Fruit fly (Drosophila melanogaster): Measurements from ENCODE around the gene CG6978.
A peak's percentile ranks its signal among the peaks of the same experiment; 100 is the strongest.

Gene CG6978

DNA sequence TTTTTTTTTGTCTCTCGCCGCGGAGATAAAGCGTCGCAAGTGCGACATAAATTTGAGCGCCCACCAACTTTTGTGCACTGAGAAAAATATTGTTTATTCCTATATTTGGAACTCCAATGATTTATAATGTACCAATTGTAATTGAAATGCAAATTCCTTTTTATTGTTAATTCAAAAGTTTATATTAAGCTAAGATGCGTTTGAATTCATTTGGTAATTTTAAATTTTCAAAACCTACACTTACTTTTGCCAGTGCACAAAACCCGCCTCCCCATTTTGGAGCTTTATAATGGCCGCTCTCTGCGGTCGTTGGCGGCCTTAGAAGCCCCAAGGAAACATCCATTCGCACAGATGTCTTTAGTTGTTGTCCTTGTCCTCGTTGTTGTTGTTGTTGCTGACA is 21.6 kb upstream of the CG6978 start (continued):
- TF ChIP-seq CG8765 (GFP tag; IDR thresholded peaks at IDR 0.05), result no peak
- no peak for TF ChIP-seq CG18262 (tag; optimal IDR thresholded peaks at IDR 0.05)
- no peak for TF ChIP-seq chinmo (GFP tag; IDR thresholded peaks at IDR 0.05; ENCODE audit: partially characterized antibody)
- no peak for TF ChIP-seq Doc2 (GFP tag; IDR thresholded peaks at IDR 0.05)
- no peak for TF ChIP-seq CG11247 (GFP tag; IDR thresholded peaks at IDR 0.05)
- TF ChIP-seq Ada2b (GFP tag; IDR thresholded peaks at IDR 0.05), result peak; percentile 21; the same call in 1 of the 2 replicates
- TF ChIP-seq CG34224 (GFP tag; IDR thresholded peaks at IDR 0.05; ENCODE audit: partially characterized antibody), result no peak
- TF ChIP-seq fu2 (GFP tag; optimal IDR thresholded peaks at IDR 0.05), result no peak
- TF ChIP-seq Nf-YC (tag; optimal IDR thresholded peaks at IDR 0.05), result no peak
- TF ChIP-seq Eip74EF (GFP tag; optimal IDR thresholded peaks at IDR 0.05), result no peak
- peak; percentile 21 for TF ChIP-seq scrt (GFP tag; optimal IDR thresholded peaks at IDR 0.05)
- TF ChIP-seq CG2202 (tag; optimal IDR thresholded peaks at IDR 0.05), result no peak
- TF ChIP-seq Atf-2 (GFP tag; optimal IDR thresholded peaks at IDR 0.05), result no peak
- no peak for TF ChIP-seq Side (GFP tag; optimal IDR thresholded peaks at IDR 0.05)
- peak; percentile 46 for TF ChIP-seq CG7556 (GFP tag; optimal IDR thresholded peaks at IDR 0.05)
- peak; percentile 21 for TF ChIP-seq CG15514 (GFP tag; optimal IDR thresholded peaks at IDR 0.05)
- TF ChIP-seq CG18599 (GFP tag; optimal IDR thresholded peaks at IDR 0.05), result peak; percentile 70
- TF ChIP-seq abd-A (tag; optimal IDR thresholded peaks at IDR 0.05), result no peak
- TF ChIP-seq Mrtf (GFP tag; IDR thresholded peaks at IDR 0.05), result peak; percentile 22; the same call in 1 of the 3 replicates
- TF ChIP-seq vvl (GFP tag; IDR thresholded peaks at IDR 0.05), result peak; percentile 45; the same call in 1 of the 2 replicates
- peak; percentile 27 for TF ChIP-seq HHEX (GFP tag; optimal IDR thresholded peaks at IDR 0.05)
- TF ChIP-seq CG7372 (GFP tag; IDR thresholded peaks at IDR 0.05), result no peak
- no peak for TF ChIP-seq CG9609 (GFP tag; optimal IDR thresholded peaks at IDR 0.05)
- TF ChIP-seq CG17361 (GFP tag; IDR thresholded peaks at IDR 0.05), result no peak
- no peak for TF ChIP-seq Mes4 (GFP tag; optimal IDR thresholded peaks at IDR 0.05)
- peak; percentile 40 for TF ChIP-seq lilli (GFP tag; optimal IDR thresholded peaks at IDR 0.05)
- peak; percentile 28; the same call in 1 of the 2 replicates for TF ChIP-seq sob (GFP tag; IDR thresholded peaks at IDR 0.05)
- TF ChIP-seq CG17359 (tag; optimal IDR thresholded peaks at IDR 0.05), result peak; percentile 39
- peak; percentile 20 for TF ChIP-seq caup (GFP tag; optimal IDR thresholded peaks at IDR 0.05; ENCODE audit: severe bottlenecking)
- no peak; the same call in 1 of the 2 replicates for TF ChIP-seq ap (GFP tag; IDR thresholded peaks at IDR 0.05)
- no peak for TF ChIP-seq pita (GFP tag; optimal IDR thresholded peaks at IDR 0.05)
- TF ChIP-seq Fer1 (GFP tag; optimal IDR thresholded peaks at IDR 0.05), result peak; percentile 54
- peak; percentile 40 for TF ChIP-seq Bteb2 (GFP tag; optimal IDR thresholded peaks at IDR 0.05)
- no peak for TF ChIP-seq prd (optimal IDR thresholded peaks at IDR 0.05)
- TF ChIP-seq prd (GFP tag; IDR thresholded peaks at IDR 0.05), result no peak
- peak; percentile 5 for TF ChIP-seq pum (GFP tag; optimal IDR thresholded peaks at IDR 0.05)
- peak; percentile 38 for TF ChIP-seq dmrt99B (tag; optimal IDR thresholded peaks at IDR 0.05)
- 0 out of 2 replicates have a peak, but pooled peaks have one; percentile 11 for TF ChIP-seq CG4730 (GFP tag; IDR thresholded peaks at IDR 0.05)
- peak; percentile 56; the same call in 1 of the 2 replicates for TF ChIP-seq Ptx1 (GFP tag; IDR thresholded peaks at IDR 0.05)

DNA sequence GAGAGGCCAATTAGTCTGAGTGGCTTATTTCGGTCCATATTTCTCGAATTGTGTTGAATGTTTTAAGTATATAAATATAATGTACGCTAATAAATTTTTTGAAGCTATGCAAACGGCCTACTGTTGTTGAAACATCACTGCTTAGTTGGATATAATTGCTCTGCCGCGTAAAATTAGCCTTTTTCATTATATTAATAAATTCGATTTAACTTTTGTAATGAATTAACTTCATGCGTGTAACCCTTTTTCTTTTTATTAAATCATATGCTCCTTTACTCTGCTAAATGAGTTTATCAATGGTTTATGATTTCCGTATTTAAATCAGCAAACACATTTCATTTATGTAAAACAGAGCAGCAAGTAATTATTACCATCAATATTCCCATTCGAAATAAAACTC is 13.8 kb upstream of the CG6978 start, which contains the start of gene CG15472:
TSS of gene CG15472 (minus strand) at position 101 of the 400 bp plus-strand sequence.
- TF ChIP-seq Dref (GFP tag; IDR thresholded peaks at IDR 0.05) (no peak), CG11456 (GFP tag; IDR thresholded peaks at IDR 0.05) (no peak), CG8290 (GFP tag; optimal IDR thresholded peaks at IDR 0.05) (no peak), CG8290 (tag; optimal IDR thresholded peaks at IDR 0.05) (no peak)

Measured in whole organism, embryonic.